Worm (Caenorhabditis elegans) whole organism, midembryonic: ENCODE measurements around the gene M01B2.12.

ENCODE experiments used
- cog-1 ChIP-seq: sonication (generic microtip); optimal IDR thresholded peaks from 2 replicates; lab custom pipeline; 2016; ENCODE audit warnings: missing genetic modification characterization, missing compliant biosample characterization
- flt-1 ChIP-seq: fragments of 200-800 bp; sonication (Bioruptor generic); IDR thresholded peaks from 2 replicates; pipeline ENCODE4 v1.3.6; 2022; ENCODE audit warnings: missing genetic modification characterization, missing compliant biosample characterization
- med-1 ChIP-seq: sonication (generic microtip); optimal IDR thresholded peaks from 2 replicates; lab custom pipeline; 2017; ENCODE audit warnings: missing genetic modification characterization, mild to moderate bottlenecking, missing compliant biosample characterization, antibody characterized with exemption, missing genetic modification reagents; ENCODE audit not compliant: insufficient read depth
- ref-1 ChIP-seq: fragments of 200-800 bp; sonication (Bioruptor generic); conservative IDR thresholded peaks from 2 replicates; pipeline ENCODE4 v1.3.6; 2022; ENCODE audit warnings: missing genetic modification reagents, missing genetic modification characterization, missing compliant biosample characterization
- tab-1 ChIP-seq: fragments of 200-800 bp; sonication (Bioruptor generic); IDR thresholded peaks from 2 replicates; pipeline ENCODE4 v1.3.6; 2022; ENCODE audit warnings: missing genetic modification characterization, missing compliant biosample characterization

DNA sequence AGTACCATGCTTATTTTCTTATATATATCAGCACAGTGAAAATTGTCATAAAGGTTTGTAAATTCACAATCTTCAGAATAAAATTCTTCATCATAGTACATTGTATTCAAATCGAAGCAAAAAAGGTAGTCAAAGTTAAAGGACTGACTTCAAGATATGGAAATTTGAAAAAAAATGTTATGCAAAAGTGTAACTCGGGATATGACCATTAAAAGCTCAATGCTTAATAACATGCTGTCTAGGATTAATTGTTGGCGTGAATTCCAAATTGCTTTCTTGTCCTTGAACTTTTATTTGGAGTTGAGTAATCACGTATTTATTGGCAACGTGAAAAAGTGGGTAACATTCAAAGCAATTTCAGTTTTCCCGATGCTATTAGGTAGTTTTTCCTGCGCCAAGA is 10.7 kb upstream of the M01B2.12 start, which contains the start of gene srw-16:
- TF ChIP-seq flt-1 (no peak), ref-1 (no peak), cog-1 (tag; lab: Kevin White, UChicago) (no peak), med-1 (GFP tag; lab: Kevin White, UChicago) (no peak), tab-1 (no peak)
